Worm (Caenorhabditis elegans) whole organism, L3 larva: ENCODE data around the gene F42A10.5.

ENCODE experiments used
- R02D3.7 ChIP-seq: fragments of 150-350 bp; optimal IDR thresholded peaks from 2 replicates; lab custom pipeline; 2014; ENCODE audit warnings: missing biosample characterization, missing genetic modification characterization
- ZK546.5 ChIP-seq: sonication (generic microtip); optimal IDR thresholded peaks from 2 replicates; lab custom pipeline; 2017; ENCODE audit warnings: missing biosample characterization, missing genetic modification characterization
- aly-2 ChIP-seq: fragments of 150-350 bp; optimal IDR thresholded peaks from 2 replicates; lab custom pipeline; 2014; ENCODE audit warnings: missing biosample characterization, missing genetic modification characterization
- ama-1 ChIP-seq: fragments of 150-350 bp; optimal IDR thresholded peaks from 2 replicates; lab custom pipeline; 2018
- ceh-16 ChIP-seq: sonication (generic microtip); optimal IDR thresholded peaks from 2 replicates; lab custom pipeline; 2017; ENCODE audit warnings: missing biosample characterization, missing genetic modification characterization
- ceh-28 ChIP-seq: fragments of 150-350 bp; optimal IDR thresholded peaks from 2 replicates; lab custom pipeline; 2014; ENCODE audit warnings: missing biosample characterization, missing genetic modification reagents, missing genetic modification characterization
- ceh-82 ChIP-seq: fragments of 150-350 bp; optimal IDR thresholded peaks from 2 replicates; lab custom pipeline; 2014; ENCODE audit warnings: missing biosample characterization, missing genetic modification characterization
- ceh-9 ChIP-seq: sonication (generic microtip); optimal IDR thresholded peaks from 2 replicates; lab custom pipeline; 2018; ENCODE audit warnings: missing biosample characterization, missing genetic modification characterization
- daf-12 ChIP-seq: fragments of 150-350 bp; optimal IDR thresholded peaks from 2 replicates; lab custom pipeline; 2014; ENCODE audit warnings: missing biosample characterization, missing genetic modification reagents, missing genetic modification characterization
- egl-27 ChIP-seq: sonication (generic microtip); optimal IDR thresholded peaks from 4 replicates; lab custom pipeline; 2017; ENCODE audit warnings: missing biosample characterization, missing genetic modification reagents, missing genetic modification characterization
- egl-5 ChIP-seq: fragments of 150-350 bp; optimal IDR thresholded peaks from 2 replicates; lab custom pipeline; 2017; ENCODE audit warnings: missing biosample characterization, missing genetic modification reagents, missing genetic modification characterization, inconsistent platforms
- elt-1 ChIP-seq: fragments of 150-350 bp; optimal IDR thresholded peaks from 2 replicates; lab custom pipeline; 2014; ENCODE audit warnings: missing biosample characterization, missing genetic modification characterization
- elt-2 ChIP-seq: sonication (generic microtip); optimal IDR thresholded peaks from 2 replicates; lab custom pipeline; 2016; ENCODE audit warnings: missing genetic modification reagents, mild to moderate bottlenecking, missing genetic modification characterization, missing compliant biosample characterization
- elt-3 ChIP-seq, 3 experiments: fragments of 150-350 bp in 1 of 3; sonication (generic microtip) in 2 of 3; optimal IDR thresholded peaks; 2 replicates in 2 of 3; 4 replicates in 1 of 3; lab custom pipeline; 2014 to 2017; ENCODE audit warnings: missing biosample characterization in 3 of 3, missing genetic modification characterization in 3 of 3
- eor-1 ChIP-seq, 2 experiments: fragments of 150-350 bp; optimal IDR thresholded peaks; 2 replicates each; lab custom pipeline; 2014 to 2018; ENCODE audit warnings: missing biosample characterization in 2 of 2, missing genetic modification characterization in 2 of 2
- fkh-10 ChIP-seq: sonication (generic microtip); optimal IDR thresholded peaks from 2 replicates; lab custom pipeline; 2017; ENCODE audit warnings: missing biosample characterization, missing genetic modification reagents, missing genetic modification characterization
- fkh-2 ChIP-seq: fragments of 150-350 bp; optimal IDR thresholded peaks from 2 replicates; lab custom pipeline; 2014; ENCODE audit warnings: missing biosample characterization, missing genetic modification reagents, missing genetic modification characterization
- fos-1 ChIP-seq: fragments of 150-350 bp; optimal IDR thresholded peaks from 2 replicates; lab custom pipeline; 2014; ENCODE audit warnings: missing biosample characterization, missing genetic modification characterization
- hmg-11 ChIP-seq: sonication (generic microtip); optimal IDR thresholded peaks from 2 replicates; lab custom pipeline; 2016; ENCODE audit warnings: missing genetic modification characterization, missing compliant biosample characterization
- jun-1 ChIP-seq: fragments of 150-350 bp; optimal IDR thresholded peaks from 2 replicates; lab custom pipeline; 2014; ENCODE audit warnings: missing biosample characterization, missing genetic modification reagents, missing genetic modification characterization
- lin-15B ChIP-seq: fragments of 150-350 bp; optimal IDR thresholded peaks from 2 replicates; lab custom pipeline; 2014; ENCODE audit warnings: missing biosample characterization, missing genetic modification characterization
- lin-39 ChIP-seq: fragments of 150-350 bp; optimal IDR thresholded peaks from 2 replicates; lab custom pipeline; 2018; ENCODE audit warnings: missing biosample characterization, missing genetic modification reagents, missing genetic modification characterization
- lsy-12 ChIP-seq: sonication (generic microtip); optimal IDR thresholded peaks from 2 replicates; lab custom pipeline; 2016; ENCODE audit warnings: mild to moderate bottlenecking, missing genetic modification characterization, missing compliant biosample characterization
- mdl-1 ChIP-seq: fragments of 150-350 bp; optimal IDR thresholded peaks from 2 replicates; lab custom pipeline; 2014; ENCODE audit warnings: missing biosample characterization, missing genetic modification characterization
- mml-1 ChIP-seq: fragments of 150-350 bp; sonication (generic microtip); optimal IDR thresholded peaks from 3 replicates; lab custom pipeline; 2014; ENCODE audit warnings: missing biosample characterization, missing genetic modification characterization
- nfya-1 ChIP-seq: sonication (generic microtip); optimal IDR thresholded peaks from 2 replicates; lab custom pipeline; 2017; ENCODE audit warnings: missing genetic modification characterization, mild to moderate bottlenecking, missing compliant biosample characterization, antibody characterized with exemption, moderate library complexity; ENCODE audit not compliant: insufficient read depth
- nhr-11 ChIP-seq: fragments of 150-350 bp; optimal IDR thresholded peaks from 2 replicates; lab custom pipeline; 2014; ENCODE audit warnings: missing biosample characterization, missing genetic modification characterization
- nhr-12 ChIP-seq: fragments of 150-350 bp; optimal IDR thresholded peaks from 2 replicates; lab custom pipeline; 2014; ENCODE audit warnings: missing biosample characterization, missing genetic modification characterization
- nhr-23 ChIP-seq: fragments of 150-350 bp; optimal IDR thresholded peaks from 2 replicates; lab custom pipeline; 2014; ENCODE audit warnings: missing biosample characterization, missing genetic modification reagents, missing genetic modification characterization
- nhr-237 ChIP-seq: fragments of 150-350 bp; optimal IDR thresholded peaks from 2 replicates; lab custom pipeline; 2014; ENCODE audit warnings: missing biosample characterization, missing genetic modification characterization
- nhr-25 ChIP-seq: sonication (generic microtip); optimal IDR thresholded peaks from 2 replicates; lab custom pipeline; 2017; ENCODE audit warnings: missing biosample characterization, missing genetic modification characterization
- nhr-28 ChIP-seq: fragments of 150-350 bp; optimal IDR thresholded peaks from 2 replicates; lab custom pipeline; 2014; ENCODE audit warnings: missing biosample characterization, missing genetic modification characterization
- nhr-43 ChIP-seq: sonication (generic microtip); optimal IDR thresholded peaks from 2 replicates; lab custom pipeline; 2016; ENCODE audit warnings: mild to moderate bottlenecking, missing genetic modification characterization, missing compliant biosample characterization; ENCODE audit not compliant: poor library complexity, severe bottlenecking
- nhr-67 ChIP-seq: fragments of 150-350 bp; optimal IDR thresholded peaks from 2 replicates; lab custom pipeline; 2014; ENCODE audit warnings: missing biosample characterization, missing genetic modification characterization
- nhr-76 ChIP-seq: fragments of 150-350 bp; sonication (generic microtip); optimal IDR thresholded peaks from 5 replicates; lab custom pipeline; 2014; ENCODE audit warnings: missing biosample characterization, missing genetic modification characterization
- nhr-77 ChIP-seq: fragments of 150-350 bp; optimal IDR thresholded peaks from 2 replicates; lab custom pipeline; 2014; ENCODE audit warnings: missing biosample characterization, missing genetic modification characterization
- pha-4 ChIP-seq: fragments of 150-350 bp; optimal IDR thresholded peaks from 2 replicates; lab custom pipeline; 2014; ENCODE audit warnings: missing biosample characterization, missing genetic modification reagents, missing genetic modification characterization
- pqm-1 ChIP-seq: fragments of 150-350 bp; optimal IDR thresholded peaks from 2 replicates; lab custom pipeline; 2017; ENCODE audit warnings: missing biosample characterization, missing genetic modification characterization, inconsistent platforms
- sea-2 ChIP-seq: fragments of 150-350 bp; sonication (generic microtip); optimal IDR thresholded peaks from 4 replicates; lab custom pipeline; 2014; ENCODE audit warnings: missing biosample characterization, missing genetic modification reagents, missing genetic modification characterization
- skn-1 ChIP-seq: fragments of 150-350 bp; optimal IDR thresholded peaks from 2 replicates; lab custom pipeline; 2014; ENCODE audit warnings: missing biosample characterization, missing genetic modification characterization
- snpc-4 ChIP-seq: fragments of 150-350 bp; optimal IDR thresholded peaks from 2 replicates; lab custom pipeline; 2014; ENCODE audit warnings: missing biosample characterization, missing genetic modification characterization
- tbx-2 ChIP-seq: sonication (generic microtip); optimal IDR thresholded peaks from 2 replicates; lab custom pipeline; 2016; ENCODE audit warnings: mild to moderate bottlenecking, missing genetic modification characterization, missing compliant biosample characterization
- unc-39 ChIP-seq: sonication (generic microtip); optimal IDR thresholded peaks from 4 replicates; lab custom pipeline; 2017; ENCODE audit warnings: missing biosample characterization, missing genetic modification characterization
- unc-62 ChIP-seq: fragments of 150-350 bp; sonication (generic microtip); optimal IDR thresholded peaks from 4 replicates; lab custom pipeline; 2014; ENCODE audit warnings: missing biosample characterization, missing genetic modification reagents, missing genetic modification characterization
- zag-1 ChIP-seq: fragments of 150-350 bp; optimal IDR thresholded peaks from 2 replicates; lab custom pipeline; 2014; ENCODE audit warnings: missing biosample characterization, missing genetic modification characterization
- ztf-11 ChIP-seq: fragments of 150-350 bp; optimal IDR thresholded peaks from 2 replicates; lab custom pipeline; 2014; ENCODE audit warnings: missing biosample characterization, missing genetic modification characterization
- ztf-4 ChIP-seq: fragments of 150-350 bp; optimal IDR thresholded peaks from 2 replicates; lab custom pipeline; 2014; ENCODE audit warnings: missing biosample characterization, missing genetic modification characterization

F42A10.5 gene

ce11 chrIII:6207881-6208280 is 34.6 kb upstream of the F42A10.5 start, which contains the start of gene C23G10.2:
TSS of gene C23G10.2 (plus strand) at chrIII:6208064.
- TF ChIP-seq skn-1 (tag; lab: Kevin White, UChicago) (no peak), nhr-25 (tag; lab: Kevin White, UChicago) (peak; percentile 28), elt-2 (peak; percentile 18), mdl-1 (no peak), lin-15B (tag; lab: Kevin White, UChicago) (no peak)

- no peak for TF ChIP-seq nhr-11 (tag; lab: Kevin White, UChicago)
- no peak for TF ChIP-seq unc-39
- no peak for TF ChIP-seq elt-2
- TF ChIP-seq skn-1 (tag; lab: Kevin White, UChicago): no peak
- no peak for TF ChIP-seq ZK546.5
- no peak for TF ChIP-seq daf-12 (tag; lab: Kevin White, UChicago)
These were observed 33.8 kb upstream of the F42A10.5 start for ce11 chrIII:6207046-6207445.

- TF ChIP-seq mml-1 (tag; lab: Kevin White, UChicago): no peak
- TF ChIP-seq nhr-67 (tag; lab: Kevin White, UChicago): no peak
- peak; percentile 65 for TF ChIP-seq pqm-1
- peak; percentile 31 for TF ChIP-seq nhr-11 (tag; lab: Kevin White, UChicago)
- TF ChIP-seq daf-12 (tag; lab: Kevin White, UChicago): no peak
- peak; percentile 84 for TF ChIP-seq lin-15B (tag; lab: Kevin White, UChicago)
- TF ChIP-seq jun-1: peak; percentile 8
- TF ChIP-seq fos-1 (tag; lab: Kevin White, UChicago): no peak
- no peak for TF ChIP-seq ztf-4 (tag; lab: Kevin White, UChicago)
- no peak for TF ChIP-seq fkh-2
- no peak for TF ChIP-seq ceh-9 (tag; lab: Kevin White, UChicago)
- TF ChIP-seq unc-62 (GFP tag; lab: Kevin White, UChicago): no peak
- TF ChIP-seq lin-39 (tag; lab: Kevin White, UChicago): peak; percentile 63
- TF ChIP-seq elt-3 (tag; optimal IDR thresholded peaks at IDR 0.05; lab: Kevin White, UChicago): no peak
- TF ChIP-seq nhr-25 (tag; lab: Kevin White, UChicago): peak; percentile 83
- TF ChIP-seq nhr-28 (tag; lab: Kevin White, UChicago): no peak
- peak; percentile 47 for TF ChIP-seq elt-2
- no peak for TF ChIP-seq nhr-12 (tag; lab: Kevin White, UChicago)
- no peak for TF ChIP-seq ceh-82 (tag; lab: Kevin White, UChicago)
- no peak for TF ChIP-seq ZK546.5
- peak; percentile 34 for TF ChIP-seq egl-5 (tag; lab: Kevin White, UChicago)
- no peak for TF ChIP-seq eor-1 (tag; optimal IDR thresholded peaks at IDR 0.05; lab: Kevin White, UChicago)
- no peak for TF ChIP-seq tbx-2 (tag; lab: Kevin White, UChicago)
- TF ChIP-seq nhr-43: peak; percentile 43
- no peak for TF ChIP-seq nhr-237 (tag; lab: Kevin White, UChicago)
- TF ChIP-seq nfya-1 (tag; lab: Kevin White, UChicago): peak; percentile 90
- TF ChIP-seq elt-1 (tag; lab: Kevin White, UChicago): no peak
- peak; percentile 62 for TF ChIP-seq R02D3.7 (tag; lab: Kevin White, UChicago)
- TF ChIP-seq ceh-28 (tag; lab: Kevin White, UChicago): peak; percentile 57
- no peak for TF ChIP-seq snpc-4 (tag; lab: Kevin White, UChicago)
- TF ChIP-seq nhr-77 (tag; lab: Kevin White, UChicago): no peak
- TF ChIP-seq nhr-76: no peak
- TF ChIP-seq fkh-10 (GFP tag; lab: Kevin White, UChicago): no peak
- no peak for TF ChIP-seq ceh-16
- TF ChIP-seq ztf-11: no peak
- peak; percentile 29 for TF ChIP-seq lsy-12 (tag; lab: Kevin White, UChicago)
- no peak for TF ChIP-seq zag-1
- TF ChIP-seq nhr-23: peak; percentile 76
- TF ChIP-seq mdl-1: no peak
- no peak for TF ChIP-seq sea-2 (GFP tag; lab: Kevin White, UChicago)
- TF ChIP-seq aly-2: no peak
- no peak for TF ChIP-seq skn-1 (tag; lab: Kevin White, UChicago)
- peak; percentile 73 for TF ChIP-seq hmg-11 (tag; lab: Kevin White, UChicago)
- TF ChIP-seq ama-1 (lab: Kevin White, UChicago): peak; percentile 40
- peak; percentile 92 for TF ChIP-seq pha-4
- no peak for TF ChIP-seq egl-27 (tag; lab: Kevin White, UChicago)
- TF ChIP-seq unc-39: no peak
These were observed 33.0 kb upstream of the F42A10.5 start, which contains the start of the genes sna-3 and rps-3 for ce11 chrIII:6206161-6206853. TSS of gene sna-3 (minus strand) at chrIII:6206211. TSS of gene rps-3 (plus strand) at chrIII:6206803.
